Worm (Caenorhabditis elegans) whole organism, late embryonic: ENCODE data around the gene srg-42.

Experiments used
- C38D4.7 ChIP-seq: fragments of 200-800 bp; sonication (Bioruptor generic); optimal IDR thresholded peaks from 2 replicates; lab custom pipeline; 2018; ENCODE audit warnings: mild to moderate bottlenecking, missing genetic modification characterization, moderate library complexity, missing compliant biosample characterization
- F13H6.1 ChIP-seq: sonication (generic microtip); optimal IDR thresholded peaks from 2 replicates; lab custom pipeline; 2016; ENCODE audit warnings: missing genetic modification characterization, missing compliant biosample characterization
- Y22D7AL.16 ChIP-seq: sonication (generic microtip); optimal IDR thresholded peaks from 2 replicates; lab custom pipeline; 2016; ENCODE audit warnings: missing genetic modification characterization, missing compliant biosample characterization
- ahr-1 ChIP-seq: sonication (generic microtip); optimal IDR thresholded peaks from 2 replicates; lab custom pipeline; 2016; ENCODE audit warnings: missing genetic modification characterization, missing compliant biosample characterization
- ama-1 ChIP-seq: fragments of 150-350 bp; optimal IDR thresholded peaks from 2 replicates; lab custom pipeline; 2014
- ceh-14 ChIP-seq: sonication (generic microtip); optimal IDR thresholded peaks from 2 replicates; lab custom pipeline; 2016; ENCODE audit warnings: missing genotype, missing genetic modification characterization, missing compliant biosample characterization
- ceh-19 ChIP-seq: fragments of 200-800 bp; sonication (Bioruptor generic); optimal IDR thresholded peaks from 2 replicates; lab custom pipeline; 2018; ENCODE audit warnings: mild to moderate bottlenecking, missing genetic modification characterization, missing compliant biosample characterization
- ceh-2 ChIP-seq: sonication (generic microtip); optimal IDR thresholded peaks from 2 replicates; lab custom pipeline; 2016; ENCODE audit warnings: missing genotype, missing genetic modification characterization, missing compliant biosample characterization
- ceh-24 ChIP-seq: sonication (generic microtip); optimal IDR thresholded peaks from 2 replicates; lab custom pipeline; 2016; ENCODE audit warnings: mild to moderate bottlenecking, missing genetic modification characterization, missing compliant biosample characterization
- ceh-30 ChIP-seq: fragments of 150-350 bp; optimal IDR thresholded peaks from 2 replicates; lab custom pipeline; 2014; ENCODE audit warnings: missing biosample characterization, missing genetic modification characterization
- ceh-48 ChIP-seq: sonication (generic microtip); optimal IDR thresholded peaks from 2 replicates; lab custom pipeline; 2016; ENCODE audit warnings: missing genetic modification characterization, inconsistent platforms, missing compliant biosample characterization
- che-1 ChIP-seq: sonication (generic microtip); optimal IDR thresholded peaks from 2 replicates; lab custom pipeline; 2016; ENCODE audit warnings: mild to moderate bottlenecking, missing genetic modification characterization, missing compliant biosample characterization
- dmd-4 ChIP-seq: sonication (generic microtip); optimal IDR thresholded peaks from 2 replicates; lab custom pipeline; 2016; ENCODE audit warnings: borderline replicate concordance, missing genetic modification characterization, missing compliant biosample characterization
- dve-1 ChIP-seq: sonication (generic microtip); optimal IDR thresholded peaks from 2 replicates; lab custom pipeline; 2017; ENCODE audit warnings: antibody characterized with exemption, mild to moderate bottlenecking, missing genetic modification characterization, missing compliant biosample characterization
- elt-2 ChIP-seq: sonication (generic microtip); optimal IDR thresholded peaks from 2 replicates; lab custom pipeline; 2016; ENCODE audit warnings: missing genetic modification reagents, missing genetic modification characterization, missing compliant biosample characterization
- elt-4 ChIP-seq: sonication (generic microtip); optimal IDR thresholded peaks from 2 replicates; lab custom pipeline; 2016; ENCODE audit warnings: missing genetic modification characterization, missing compliant biosample characterization
- fax-1 ChIP-seq: sonication (generic microtip); optimal IDR thresholded peaks from 2 replicates; lab custom pipeline; 2016; ENCODE audit warnings: missing genotype, missing genetic modification characterization, missing compliant biosample characterization
- hlh-13 ChIP-seq: fragments of 200-800 bp; sonication (Bioruptor generic); optimal IDR thresholded peaks from 2 replicates; lab custom pipeline; 2018; ENCODE audit warnings: mild to moderate bottlenecking, missing genetic modification characterization, missing compliant biosample characterization
- hlh-15 ChIP-seq: sonication (generic microtip); optimal IDR thresholded peaks from 2 replicates; lab custom pipeline; 2016; ENCODE audit warnings: missing genetic modification characterization, missing compliant biosample characterization
- hlh-30 ChIP-seq: sonication (generic microtip); optimal IDR thresholded peaks from 2 replicates; lab custom pipeline; 2017; ENCODE audit warnings: antibody characterized with exemption, missing genetic modification characterization, missing compliant biosample characterization; ENCODE audit not compliant: insufficient read depth
- hlh-6 ChIP-seq: sonication (generic microtip); optimal IDR thresholded peaks from 2 replicates; lab custom pipeline; 2016; ENCODE audit warnings: missing genotype, missing genetic modification characterization, missing compliant biosample characterization
- hlh-8 ChIP-seq: sonication (generic microtip); optimal IDR thresholded peaks from 2 replicates; lab custom pipeline; 2016; ENCODE audit warnings: missing genotype, missing genetic modification characterization, missing compliant biosample characterization
- mec-3 ChIP-seq: sonication (generic microtip); optimal IDR thresholded peaks from 2 replicates; lab custom pipeline; 2016; ENCODE audit warnings: borderline replicate concordance, missing genetic modification characterization, missing compliant biosample characterization
- nhr-11 ChIP-seq: fragments of 150-350 bp; optimal IDR thresholded peaks from 2 replicates; lab custom pipeline; 2014; ENCODE audit warnings: missing biosample characterization, missing genetic modification characterization
- nhr-232 ChIP-seq: sonication (generic microtip); optimal IDR thresholded peaks from 2 replicates; lab custom pipeline; 2016; ENCODE audit warnings: missing genetic modification characterization, missing compliant biosample characterization
- odd-2 ChIP-seq: sonication (generic microtip); optimal IDR thresholded peaks from 2 replicates; lab custom pipeline; 2017; ENCODE audit warnings: antibody characterized with exemption, mild to moderate bottlenecking, missing genetic modification characterization, missing compliant biosample characterization
- pha-2 ChIP-seq: sonication (generic microtip); optimal IDR thresholded peaks from 2 replicates; lab custom pipeline; 2017; ENCODE audit warnings: mild to moderate bottlenecking, missing genetic modification characterization, missing compliant biosample characterization
- pha-4 ChIP-seq: fragments of 150-350 bp; optimal IDR thresholded peaks from 2 replicates; lab custom pipeline; 2018; ENCODE audit warnings: missing biosample characterization, missing genetic modification reagents, missing genetic modification characterization
- rnt-1 ChIP-seq: sonication (generic microtip); optimal IDR thresholded peaks from 2 replicates; lab custom pipeline; 2016; ENCODE audit warnings: missing genetic modification characterization, missing compliant biosample characterization
- sdc-2 ChIP-seq: sonication (generic microtip); optimal IDR thresholded peaks from 2 replicates; lab custom pipeline; 2016; ENCODE audit warnings: missing genotype, missing genetic modification characterization, missing compliant biosample characterization
- sox-2 ChIP-seq: fragments of 200-800 bp; sonication (Bioruptor generic); IDR thresholded peaks from 2 replicates; pipeline ENCODE4 v1.3.6; 2022; ENCODE audit warnings: missing genetic modification reagents, missing genetic modification characterization, missing compliant biosample characterization
- sox-4 ChIP-seq: sonication (generic microtip); optimal IDR thresholded peaks from 2 replicates; lab custom pipeline; 2017; ENCODE audit warnings: mild to moderate bottlenecking, missing genetic modification characterization, inconsistent platforms, missing compliant biosample characterization
- syd-9 ChIP-seq: sonication (generic microtip); optimal IDR thresholded peaks from 2 replicates; lab custom pipeline; 2016; ENCODE audit warnings: mild to moderate bottlenecking, missing genetic modification characterization, moderate library complexity, missing compliant biosample characterization
- tbx-2 ChIP-seq: sonication (generic microtip); optimal IDR thresholded peaks from 2 replicates; lab custom pipeline; 2016; ENCODE audit warnings: missing genetic modification characterization, missing compliant biosample characterization
- tbx-7 ChIP-seq: sonication (generic microtip); optimal IDR thresholded peaks from 2 replicates; lab custom pipeline; 2016; ENCODE audit warnings: missing genotype, missing genetic modification characterization, missing compliant biosample characterization
- ttx-3 ChIP-seq: sonication (generic microtip); optimal IDR thresholded peaks from 2 replicates; lab custom pipeline; 2016; ENCODE audit warnings: missing genetic modification reagents, missing genetic modification characterization, missing compliant biosample characterization
- unc-3 ChIP-seq, 2 experiments: fragments of 200-800 bp in 1 of 2; sonication (Bioruptor generic) in 1 of 2; sonication (generic microtip) in 1 of 2; conservative IDR thresholded peaks in 1 of 2; optimal IDR thresholded peaks in 1 of 2; 2 replicates each; pipeline versions ENCODE4 v1.3.6 to Lab custom; 2016 to 2022; ENCODE audit warnings: missing compliant biosample characterization in 2 of 2, missing genetic modification characterization in 2 of 2, missing genetic modification reagents in 1 of 2
- unc-42 ChIP-seq: sonication (generic microtip); optimal IDR thresholded peaks from 2 replicates; lab custom pipeline; 2016; ENCODE audit warnings: missing genotype, missing genetic modification characterization, missing compliant biosample characterization
- unc-55 ChIP-seq: sonication (generic microtip); optimal IDR thresholded peaks from 2 replicates; lab custom pipeline; 2017; ENCODE audit warnings: missing biosample characterization, missing genetic modification reagents, missing genetic modification characterization
- zip-5 ChIP-seq: sonication (generic microtip); optimal IDR thresholded peaks from 2 replicates; lab custom pipeline; 2016; ENCODE audit warnings: missing genetic modification characterization, missing compliant biosample characterization
- ztf-16 ChIP-seq: sonication (generic microtip); optimal IDR thresholded peaks from 2 replicates; lab custom pipeline; 2017; ENCODE audit warnings: missing genetic modification characterization, missing compliant biosample characterization

Gene srg-42

ce11 chrV:11121247-11121646 is 36.6 kb downstream of the srg-42 start:
- TF ChIP-seq rnt-1 (no peak), hlh-30 (tag; lab: Kevin White, UChicago) (peak; percentile 81), unc-42 (tag; lab: Kevin White, UChicago) (peak; percentile 77)

ce11 chrV:11119294-11119755 is 38.5 kb downstream of the srg-42 start, which contains the start of gene scb-1:
scb-1 (minus strand) TSS chrV:11119705.
- no peak for TF ChIP-seq ceh-14 (tag; lab: Kevin White, UChicago)
- no peak for TF ChIP-seq elt-4 (tag; lab: Kevin White, UChicago)
- TF ChIP-seq dve-1 = no peak
- no peak for TF ChIP-seq dmd-4 (tag; lab: Kevin White, UChicago)
- TF ChIP-seq ama-1 (lab: Kevin White, UChicago) = no peak

- TF ChIP-seq che-1 (tag; lab: Kevin White, UChicago) (no peak), hlh-15 (tag; lab: Kevin White, UChicago) (no peak), ahr-1 (tag; lab: Kevin White, UChicago) (no peak), unc-3 (GFP tag; conservative IDR thresholded peaks at IDR 0.05; lab: Robert Waterston, UW) (no peak), unc-3 (tag; optimal IDR thresholded peaks at IDR 0.05; lab: Kevin White, UChicago) (no peak), Y22D7AL.16 (tag; lab: Kevin White, UChicago) (no peak), F13H6.1 (tag; lab: Kevin White, UChicago) (no peak), ztf-16 (tag; lab: Kevin White, UChicago) (no peak), ama-1 (lab: Kevin White, UChicago) (no peak), syd-9 (no peak), zip-5 (tag; lab: Kevin White, UChicago) (no peak), dve-1 (no peak), mec-3 (tag; lab: Kevin White, UChicago) (no peak), ceh-48 (tag; lab: Kevin White, UChicago) (no peak), dmd-4 (tag; lab: Kevin White, UChicago) (no peak), sox-2 (no peak)
- TF ChIP-seq, all 69 proteins: peak for 0
Measured at ce11 chrV:11118179-11118725, 39.6 kb downstream of the srg-42 start.

ce11 chrV:11113607-11114006 is 44.2 kb downstream of the srg-42 start, which contains the start of gene math-33:
math-33 (plus strand) TSS chrV:11113907.
- no peak for TF ChIP-seq nhr-232 (tag; lab: Kevin White, UChicago)
- TF ChIP-seq elt-2 = no peak
- no peak for TF ChIP-seq hlh-8 (tag; lab: Kevin White, UChicago)

- TF ChIP-seq C38D4.7 (GFP tag; lab: Kevin White, UChicago) (peak; percentile 71), rnt-1 (peak; percentile 69), ahr-1 (tag; lab: Kevin White, UChicago) (peak; percentile 57), unc-55 (GFP tag; lab: Kevin White, UChicago) (no peak), ceh-19 (peak; percentile 82), unc-3 (GFP tag; conservative IDR thresholded peaks at IDR 0.05; lab: Robert Waterston, UW) (no peak), unc-3 (tag; optimal IDR thresholded peaks at IDR 0.05; lab: Kevin White, UChicago) (peak; percentile 68), ceh-24 (tag; lab: Kevin White, UChicago) (peak; percentile 51), hlh-6 (tag; lab: Kevin White, UChicago) (peak; percentile 72), odd-2 (tag; lab: Kevin White, UChicago) (peak; percentile 68), tbx-2 (tag; lab: Kevin White, UChicago) (peak; percentile 88), tbx-7 (peak; percentile 44), sox-4 (tag; lab: Kevin White, UChicago) (peak; percentile 72), nhr-232 (tag; lab: Kevin White, UChicago) (peak; percentile 62), ttx-3 (tag; lab: Kevin White, UChicago) (peak; percentile 81), hlh-13 (peak; percentile 18), sdc-2 (tag; lab: Kevin White, UChicago) (peak; percentile 60), dve-1 (no peak), ceh-48 (tag; lab: Kevin White, UChicago) (peak; percentile 51), fax-1 (tag; lab: Kevin White, UChicago) (peak; percentile 76), ceh-2 (tag; lab: Kevin White, UChicago) (peak; percentile 65), elt-2 (peak; percentile 90), F13H6.1 (tag; lab: Kevin White, UChicago) (peak; percentile 63), pha-2 (tag; lab: Kevin White, UChicago) (peak; percentile 85), hlh-8 (tag; lab: Kevin White, UChicago) (peak; percentile 68), unc-42 (tag; lab: Kevin White, UChicago) (no peak), ceh-30 (no peak), pha-4 (no peak), nhr-11 (tag; lab: Kevin White, UChicago) (no peak)
Measured at ce11 chrV:11113041-11113574, 44.7 kb downstream of the srg-42 start, which contains the start of gene erfa-3. erfa-3 (minus strand) TSS chrV:11113091.
